Worm (Caenorhabditis elegans) whole organism, L4 larva: ENCODE results near the gene nhr-90.

Experiments used
- ama-1 ChIP-seq: fragments of 150-350 bp; optimal IDR thresholded peaks from 2 replicates; lab custom pipeline; 2014; ENCODE audit warnings: inconsistent platforms, mixed read lengths
- lin-15B ChIP-seq: fragments of 150-350 bp; sonication (generic microtip); optimal IDR thresholded peaks from 3 replicates; lab custom pipeline; 2014; ENCODE audit warnings: missing biosample characterization, missing genetic modification characterization
- mes-2 ChIP-seq: sonication (generic microtip); optimal IDR thresholded peaks from 2 replicates; lab custom pipeline; 2016; ENCODE audit warnings: missing genotype, mild to moderate bottlenecking, missing genetic modification characterization, missing compliant biosample characterization; ENCODE audit not compliant: poor library complexity, severe bottlenecking
- nhr-11 ChIP-seq: fragments of 150-350 bp; optimal IDR thresholded peaks from 2 replicates; lab custom pipeline; 2014; ENCODE audit warnings: missing biosample characterization, missing genetic modification characterization
- nhr-111 ChIP-seq: fragments of 200-800 bp; sonication (Bioruptor generic); optimal IDR thresholded peaks from 2 replicates; lab custom pipeline; 2018; ENCODE audit warnings: mild to moderate bottlenecking, missing genetic modification characterization, missing compliant biosample characterization
- nhr-25 ChIP-seq: sonication (generic microtip); optimal IDR thresholded peaks from 2 replicates; lab custom pipeline; 2017; ENCODE audit warnings: missing genetic modification characterization, mild to moderate bottlenecking, missing compliant biosample characterization, antibody characterized with exemption, moderate library complexity, borderline replicate concordance; ENCODE audit not compliant: insufficient read depth
- tra-1 ChIP-seq: fragments of 200-800 bp; sonication (Bioruptor generic); IDR thresholded peaks from 2 replicates; pipeline ENCODE4 v1.3.6; 2022; ENCODE audit warnings: missing genetic modification reagents, missing genetic modification characterization, missing compliant biosample characterization
- unc-39 ChIP-seq: sonication (generic microtip); optimal IDR thresholded peaks from 2 replicates; lab custom pipeline; 2017; ENCODE audit warnings: missing biosample characterization, missing genetic modification characterization
- ztf-11 ChIP-seq: fragments of 150-350 bp; optimal IDR thresholded peaks from 2 replicates; lab custom pipeline; 2014; ENCODE audit warnings: missing biosample characterization, missing genetic modification characterization

DNA sequence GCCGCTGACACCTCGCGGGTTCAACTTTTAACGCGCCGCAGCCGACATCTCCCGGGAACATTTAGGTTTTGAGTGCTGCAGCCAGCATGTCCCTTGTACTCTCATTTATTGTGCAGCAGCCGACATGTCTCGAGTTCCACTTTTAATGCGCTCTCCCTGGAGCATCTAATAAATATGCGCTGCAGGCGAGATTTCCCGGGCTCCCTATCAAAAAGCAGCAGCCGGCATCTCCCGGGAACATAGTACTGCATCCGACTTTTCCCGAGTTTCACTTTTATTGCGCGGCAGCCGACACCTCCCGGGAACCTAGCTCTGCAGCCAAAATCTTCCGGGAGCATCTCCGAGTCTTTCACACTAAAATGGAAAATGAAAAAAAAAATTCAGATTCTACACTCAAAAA is 10.7 kb downstream of the nhr-90 start:
- no peak for TF ChIP-seq tra-1 (GFP tag; lab: Robert Waterston, UW)
- TF ChIP-seq nhr-11 (tag; lab: Kevin White, UChicago), result no peak
- TF ChIP-seq nhr-111 (GFP tag; lab: Kevin White, UChicago), result no peak
- TF ChIP-seq ama-1, result no peak
- TF ChIP-seq ztf-11, result no peak
- no peak for TF ChIP-seq nhr-25
- no peak for TF ChIP-seq unc-39 (tag; lab: Kevin White, UChicago)
- no peak for TF ChIP-seq mes-2 (tag; lab: Kevin White, UChicago)
- TF ChIP-seq lin-15B (tag; lab: Kevin White, UChicago), result no peak
